Worm (Caenorhabditis elegans) whole organism, L2 larva: Measurements from ENCODE around the gene F19B10.2.

Source experiments
- C34F6.9 ChIP-seq: fragments of 150-350 bp; optimal IDR thresholded peaks from 2 replicates; lab custom pipeline; 2014; ENCODE audit warnings: missing biosample characterization, missing genetic modification characterization
- F13H6.1 ChIP-seq: sonication (generic microtip); optimal IDR thresholded peaks from 2 replicates; lab custom pipeline; 2016; ENCODE audit warnings: missing genetic modification characterization, missing compliant biosample characterization
- R02D3.7 ChIP-seq: fragments of 150-350 bp; optimal IDR thresholded peaks from 2 replicates; lab custom pipeline; 2014; ENCODE audit warnings: missing biosample characterization, missing genetic modification characterization
- Y55F3AM.14 ChIP-seq: fragments of 200-800 bp; sonication (Bioruptor generic); optimal IDR thresholded peaks from 2 replicates; lab custom pipeline; 2018; ENCODE audit warnings: mild to moderate bottlenecking, missing genetic modification characterization, missing compliant biosample characterization
- ZK546.5 ChIP-seq: sonication (generic microtip); optimal IDR thresholded peaks from 2 replicates; lab custom pipeline; 2017; ENCODE audit warnings: missing biosample characterization, missing genetic modification characterization
- alr-1 ChIP-seq: fragments of 150-350 bp; optimal IDR thresholded peaks from 2 replicates; lab custom pipeline; 2014; ENCODE audit warnings: missing biosample characterization, missing genetic modification characterization
- aly-2 ChIP-seq: fragments of 150-350 bp; optimal IDR thresholded peaks from 2 replicates; lab custom pipeline; 2014; ENCODE audit warnings: missing biosample characterization, missing genetic modification characterization
- ama-1 ChIP-seq: fragments of 150-350 bp; optimal IDR thresholded peaks from 2 replicates; lab custom pipeline; 2018; ENCODE audit warnings: inconsistent platforms
- ceh-16 ChIP-seq: fragments of 150-350 bp; optimal IDR thresholded peaks from 2 replicates; lab custom pipeline; 2014; ENCODE audit warnings: missing biosample characterization, missing genetic modification characterization
- crh-2 ChIP-seq: sonication (generic microtip); optimal IDR thresholded peaks from 2 replicates; lab custom pipeline; 2017; ENCODE audit warnings: missing biosample characterization, missing genetic modification characterization
- elt-1 ChIP-seq: fragments of 150-350 bp; optimal IDR thresholded peaks from 2 replicates; lab custom pipeline; 2014; ENCODE audit warnings: missing biosample characterization, missing genetic modification characterization
- elt-3 ChIP-seq: sonication (generic microtip); optimal IDR thresholded peaks from 2 replicates; lab custom pipeline; 2017; ENCODE audit warnings: missing biosample characterization, missing genetic modification characterization
- fos-1 ChIP-seq: fragments of 150-350 bp; optimal IDR thresholded peaks from 2 replicates; lab custom pipeline; 2014; ENCODE audit warnings: missing biosample characterization, missing genetic modification characterization
- gmeb-1 ChIP-seq: fragments of 150-350 bp; optimal IDR thresholded peaks from 2 replicates; lab custom pipeline; 2014; ENCODE audit warnings: missing biosample characterization, missing genetic modification characterization
- lin-11 ChIP-seq: fragments of 150-350 bp; sonication (generic microtip); optimal IDR thresholded peaks from 2 replicates; lab custom pipeline; 2014; ENCODE audit warnings: missing biosample characterization, missing genetic modification characterization, inconsistent platforms, mixed read lengths
- lin-13 ChIP-seq: fragments of 150-350 bp; optimal IDR thresholded peaks from 2 replicates; lab custom pipeline; 2014; ENCODE audit warnings: missing biosample characterization, missing genetic modification reagents, missing genetic modification characterization
- lsy-2 ChIP-seq, 2 experiments: fragments of 150-350 bp in 1 of 2; sonication (generic microtip) in 1 of 2; optimal IDR thresholded peaks; 2 replicates each; lab custom pipeline; 2014 to 2017; ENCODE audit warnings: missing biosample characterization in 2 of 2, missing genetic modification characterization in 2 of 2
- mab-5 ChIP-seq: fragments of 150-350 bp; optimal IDR thresholded peaks from 2 replicates; lab custom pipeline; 2014; ENCODE audit warnings: missing biosample characterization, missing genetic modification characterization
- mbf-1 ChIP-seq: sonication (generic microtip); optimal IDR thresholded peaks from 2 replicates; lab custom pipeline; 2017; ENCODE audit warnings: missing biosample characterization, missing genetic modification characterization
- nhr-10 ChIP-seq: sonication (generic microtip); optimal IDR thresholded peaks from 2 replicates; lab custom pipeline; 2017; ENCODE audit warnings: missing biosample characterization, missing genetic modification characterization
- nhr-11 ChIP-seq: fragments of 150-350 bp; optimal IDR thresholded peaks from 2 replicates; lab custom pipeline; 2014; ENCODE audit warnings: missing biosample characterization, missing genetic modification characterization
- nhr-12 ChIP-seq: fragments of 150-350 bp; optimal IDR thresholded peaks from 2 replicates; lab custom pipeline; 2014; ENCODE audit warnings: missing biosample characterization, missing genetic modification characterization
- nhr-129 ChIP-seq: fragments of 150-350 bp; optimal IDR thresholded peaks from 2 replicates; lab custom pipeline; 2014; ENCODE audit warnings: missing biosample characterization, missing genetic modification characterization
- nhr-21 ChIP-seq: fragments of 150-350 bp; optimal IDR thresholded peaks from 2 replicates; lab custom pipeline; 2014; ENCODE audit warnings: missing biosample characterization, missing genetic modification characterization
- nhr-23 ChIP-seq: fragments of 150-350 bp; optimal IDR thresholded peaks from 2 replicates; lab custom pipeline; 2014; ENCODE audit warnings: missing biosample characterization, missing genetic modification reagents, missing genetic modification characterization
- nhr-25 ChIP-seq: fragments of 150-350 bp; sonication (generic microtip); optimal IDR thresholded peaks from 3 replicates; lab custom pipeline; 2014; ENCODE audit warnings: missing biosample characterization, missing genetic modification characterization
- nhr-6 ChIP-seq: fragments of 150-350 bp; optimal IDR thresholded peaks from 2 replicates; lab custom pipeline; 2014; ENCODE audit warnings: missing biosample characterization, missing genetic modification characterization
- nhr-77 ChIP-seq: fragments of 150-350 bp; optimal IDR thresholded peaks from 2 replicates; lab custom pipeline; 2014; ENCODE audit warnings: missing biosample characterization, missing genetic modification characterization
- peb-1 ChIP-seq: fragments of 150-350 bp; optimal IDR thresholded peaks from 2 replicates; lab custom pipeline; 2014; ENCODE audit warnings: missing biosample characterization, missing genetic modification characterization
- sem-4 ChIP-seq: fragments of 150-350 bp; optimal IDR thresholded peaks from 2 replicates; lab custom pipeline; 2014; ENCODE audit warnings: missing biosample characterization, missing genetic modification reagents, missing genetic modification characterization
- skn-1 ChIP-seq: sonication (generic microtip); optimal IDR thresholded peaks from 2 replicates; lab custom pipeline; 2017; ENCODE audit warnings: missing biosample characterization, missing genetic modification characterization
- sma-3 ChIP-seq: sonication (generic microtip); optimal IDR thresholded peaks from 2 replicates; lab custom pipeline; 2016; ENCODE audit warnings: missing genetic modification reagents, missing genetic modification characterization, missing compliant biosample characterization
- sma-9 ChIP-seq, 2 experiments: fragments of 150-350 bp in 1 of 2; sonication (generic microtip) in 1 of 2; optimal IDR thresholded peaks; 2 replicates each; lab custom pipeline; 2014 to 2016; ENCODE audit warnings: missing genetic modification characterization in 2 of 2, mild to moderate bottlenecking in 1 of 2, missing biosample characterization in 1 of 2, missing compliant biosample characterization in 1 of 2, missing genetic modification reagents in 1 of 2, moderate library complexity in 1 of 2
- unc-39 ChIP-seq: fragments of 150-350 bp; optimal IDR thresholded peaks from 2 replicates; lab custom pipeline; 2014; ENCODE audit warnings: missing biosample characterization, missing genetic modification characterization
- unc-55 ChIP-seq: fragments of 150-350 bp; sonication (generic microtip); optimal IDR thresholded peaks from 3 replicates; lab custom pipeline; 2014; ENCODE audit warnings: missing biosample characterization, missing genetic modification reagents, missing genetic modification characterization
- unc-62 ChIP-seq: fragments of 150-350 bp; optimal IDR thresholded peaks from 2 replicates; lab custom pipeline; 2014; ENCODE audit warnings: missing biosample characterization, missing genetic modification reagents, missing genetic modification characterization
- zag-1 ChIP-seq: fragments of 150-350 bp; optimal IDR thresholded peaks from 2 replicates; lab custom pipeline; 2014; ENCODE audit warnings: missing biosample characterization, missing genetic modification characterization
- ztf-1 ChIP-seq: fragments of 200-800 bp; sonication (Bioruptor generic); conservative IDR thresholded peaks from 2 replicates; pipeline ENCODE4 v1.3.6; 2022; ENCODE audit warnings: missing genetic modification characterization, missing compliant biosample characterization
- ztf-11 ChIP-seq: sonication (generic microtip); optimal IDR thresholded peaks from 2 replicates; lab custom pipeline; 2017; ENCODE audit warnings: missing biosample characterization, missing genetic modification characterization
- ztf-4 ChIP-seq: fragments of 150-350 bp; optimal IDR thresholded peaks from 2 replicates; lab custom pipeline; 2014; ENCODE audit warnings: missing biosample characterization, missing genetic modification characterization

F19B10.2 gene

DNA sequence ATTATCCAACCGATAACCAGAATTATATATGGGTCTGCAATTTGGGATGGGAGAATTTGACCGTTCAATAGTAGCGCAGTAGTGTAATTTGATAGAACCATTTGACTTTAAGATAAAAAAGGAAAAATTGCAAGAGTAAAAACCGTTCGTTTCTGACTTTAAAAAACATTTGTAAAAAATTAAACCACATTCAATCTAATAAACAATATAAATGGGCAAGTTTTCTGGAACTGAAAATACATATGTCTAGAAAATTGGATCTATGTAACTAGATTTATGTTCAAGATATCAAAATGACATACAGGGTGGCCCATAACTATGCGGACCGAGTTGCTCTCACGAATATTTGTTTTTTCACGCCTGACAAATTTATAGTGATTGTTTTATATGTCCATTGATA is 19.4 kb downstream of the F19B10.2 start, which contains the start of gene srx-102:
Gene srx-102 (minus strand): TSS at position 101 of the 400 bp plus-strand sequence.
- TF ChIP-seq sma-3 (GFP tag; lab: Kevin White, UChicago), result no peak
- no peak for TF ChIP-seq nhr-11
- no peak for TF ChIP-seq F13H6.1 (tag; lab: Kevin White, UChicago)
- no peak for TF ChIP-seq alr-1 (tag; lab: Kevin White, UChicago)
- TF ChIP-seq R02D3.7 (tag; lab: Kevin White, UChicago), result no peak
- TF ChIP-seq lin-11, result no peak
- TF ChIP-seq ztf-1 (GFP tag; lab: Robert Waterston, UW), result no peak
- no peak for TF ChIP-seq ztf-11 (tag; lab: Kevin White, UChicago)
- no peak for TF ChIP-seq nhr-25 (tag; lab: Kevin White, UChicago)
- TF ChIP-seq nhr-6 (tag; lab: Kevin White, UChicago), result no peak
- no peak for TF ChIP-seq peb-1
- TF ChIP-seq ZK546.5 (tag; lab: Kevin White, UChicago), result no peak
- no peak for TF ChIP-seq lsy-2 (tag; optimal IDR thresholded peaks at IDR 0.05; lab: Kevin White, UChicago)
- TF ChIP-seq unc-39, result no peak
- no peak for TF ChIP-seq nhr-10 (tag; lab: Kevin White, UChicago)
- no peak for TF ChIP-seq elt-1 (tag; lab: Kevin White, UChicago)

DNA sequence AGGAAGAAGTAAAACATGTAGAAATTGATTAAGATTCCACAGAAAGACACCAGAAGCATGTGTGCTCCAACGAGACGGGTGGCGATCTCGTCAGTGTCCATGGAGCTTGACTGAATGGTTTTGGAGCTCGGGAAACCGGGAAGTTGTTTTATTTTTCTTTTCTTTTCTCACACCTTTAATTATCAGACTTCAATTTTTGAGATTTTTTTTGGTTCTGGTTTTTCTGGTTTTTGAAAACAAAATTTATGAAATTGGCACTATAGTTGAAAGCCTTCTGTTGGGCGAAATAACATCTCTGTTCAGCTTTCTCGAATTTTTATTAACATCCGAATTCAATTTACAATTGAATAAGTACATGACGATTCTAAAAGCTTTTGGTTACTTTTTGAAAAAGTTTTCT is 24.3 kb downstream of the F19B10.2 start, which contains the start of gene srx-104:
Gene srx-104 (minus strand): TSS at position 101 of the 400 bp plus-strand sequence.
- TF ChIP-seq elt-1 (tag; lab: Kevin White, UChicago) (no peak), lin-13 (GFP tag; lab: Kevin White, UChicago) (no peak), ztf-1 (GFP tag; lab: Robert Waterston, UW) (no peak), unc-62 (no peak), skn-1 (tag; lab: Kevin White, UChicago) (no peak), ama-1 (lab: Kevin White, UChicago) (no peak), elt-3 (tag; lab: Kevin White, UChicago) (no peak), R02D3.7 (tag; lab: Kevin White, UChicago) (no peak), ztf-4 (tag; lab: Kevin White, UChicago) (no peak), gmeb-1 (tag; lab: Kevin White, UChicago) (no peak), C34F6.9 (tag; lab: Kevin White, UChicago) (no peak), nhr-23 (tag; lab: Kevin White, UChicago) (no peak), nhr-25 (tag; lab: Kevin White, UChicago) (no peak), nhr-129 (tag; lab: Kevin White, UChicago) (no peak), ztf-11 (tag; lab: Kevin White, UChicago) (no peak), nhr-77 (tag; lab: Kevin White, UChicago) (no peak), unc-39 (no peak), ceh-16 (tag; lab: Kevin White, UChicago) (no peak)
- TF ChIP-seq, all 48 proteins: peak for 0

- TF ChIP-seq nhr-21 (tag; lab: Kevin White, UChicago), result no peak
- TF ChIP-seq gmeb-1 (tag; lab: Kevin White, UChicago), result no peak
- no peak for TF ChIP-seq crh-2
- TF ChIP-seq nhr-23 (tag; lab: Kevin White, UChicago), result no peak
- TF ChIP-seq ztf-1 (GFP tag; lab: Robert Waterston, UW), result no peak
- no peak for TF ChIP-seq lin-13 (GFP tag; lab: Kevin White, UChicago)
- no peak for TF ChIP-seq sma-9 (GFP tag; optimal IDR thresholded peaks at IDR 0.05; lab: Kevin White, UChicago)
- no peak for TF ChIP-seq sma-9 (tag; optimal IDR thresholded peaks at IDR 0.05; lab: Kevin White, UChicago)
- no peak for TF ChIP-seq nhr-12
- no peak for TF ChIP-seq sem-4 (tag; lab: Kevin White, UChicago)
- TF ChIP-seq mab-5, result no peak
- TF ChIP-seq zag-1 (tag; lab: Kevin White, UChicago), result no peak
- TF ChIP-seq peb-1, result no peak
- TF ChIP-seq unc-55 (GFP tag; lab: Kevin White, UChicago), result no peak
- TF ChIP-seq Y55F3AM.14 (GFP tag; lab: Kevin White, UChicago), result no peak
- no peak for TF ChIP-seq ZK546.5 (tag; lab: Kevin White, UChicago)
- no peak for TF ChIP-seq unc-62
These were observed 26.0 kb downstream of the F19B10.2 start, which contains the start of gene srx-105 for ce11 chrII:3701305-3701704. TSS of gene srx-105 (minus strand) at chrII:3701405.

DNA sequence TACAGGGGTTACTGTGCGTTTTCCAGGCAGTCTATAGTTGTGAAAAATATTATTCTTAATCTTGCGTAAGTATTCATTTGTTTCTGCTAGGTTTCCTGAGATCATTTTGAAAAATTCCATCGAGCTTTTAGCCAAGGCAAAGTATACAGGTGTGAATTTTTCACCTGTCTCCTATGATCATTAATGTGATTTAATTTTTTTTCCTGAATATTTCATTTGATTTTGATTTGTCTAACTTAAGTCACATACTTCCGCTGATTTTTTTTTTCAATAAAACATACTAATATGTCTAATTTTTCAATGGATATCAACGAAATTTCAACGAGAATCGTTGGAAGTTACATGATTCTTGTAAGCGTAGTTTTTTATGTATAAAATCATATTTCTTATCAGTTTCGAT is 30.0 kb downstream of the F19B10.2 start, which contains the start of gene srx-108:
Gene srx-108 (plus strand): TSS at position 301 of the 400 bp plus-strand sequence.
- TF ChIP-seq crh-2, result no peak
- no peak for TF ChIP-seq lin-11
- no peak for TF ChIP-seq aly-2 (tag; lab: Kevin White, UChicago)
- TF ChIP-seq mbf-1 (tag; lab: Kevin White, UChicago), result no peak
- no peak for TF ChIP-seq fos-1
